Worm (Caenorhabditis elegans) whole organism, L4/young adult: ENCODE data around the gene odr-2.
A peak's percentile ranks its signal among the peaks of the same experiment; 100 is the strongest.
"Not testable (repeated sequence)": the region's sequence is repeated elsewhere in the genome, so short reads cannot be mapped to it uniquely, and the experiment has no call there.

ENCODE experiments used
- W03F9.2 ChIP-seq: fragments of 150-350 bp; optimal IDR thresholded peaks from 2 replicates; lab custom pipeline; 2014; ENCODE audit warnings: missing biosample characterization, missing genetic modification characterization
- dao-5 ChIP-seq: sonication (generic microtip); optimal IDR thresholded peaks from 2 replicates; lab custom pipeline; 2016; ENCODE audit warnings: missing genotype, missing genetic modification characterization, moderate library complexity, missing compliant biosample characterization
- him-1 ChIP-seq: sonication (generic microtip); optimal IDR thresholded peaks from 2 replicates; lab custom pipeline; 2016; ENCODE audit warnings: missing genotype, missing genetic modification reagents, missing genetic modification characterization, missing compliant biosample characterization

The odr-2 gene

ce11 chrV:7103247-7103646 lies at the start of gene odr-2:
TSS of gene odr-2 (plus strand) at chrV:7103547.
- TF ChIP-seq W03F9.2 (tag; lab: Kevin White, UChicago) (no peak), him-1 (tag; lab: Kevin White, UChicago) (no peak), dao-5 (tag; lab: Kevin White, UChicago) (no peak)

ce11 chrV:7054598-7054997 lies 48.7 kb upstream of the odr-2 start, which contains the start of gene spig-8:
TSS of gene spig-8 (plus strand) at chrV:7054898.
- no peak for TF ChIP-seq dao-5 (tag; lab: Kevin White, UChicago)
- TF ChIP-seq W03F9.2 (tag; lab: Kevin White, UChicago): no peak
- TF ChIP-seq him-1 (tag; lab: Kevin White, UChicago): no peak

- not testable (repeated sequence) for TF ChIP-seq dao-5, W03F9.2, him-1 (tag; lab: Kevin White, UChicago)
Measured at ce11 chrV:7057795-7058194, 45.6 kb upstream of the odr-2 start, which contains the start of gene Y57E12AL.2. TSS of gene Y57E12AL.2 (plus strand) at chrV:7058095.

- TF ChIP-seq W03F9.2 (tag; lab: Kevin White, UChicago): no peak
- no peak for TF ChIP-seq dao-5 (tag; lab: Kevin White, UChicago)
- no peak for TF ChIP-seq him-1 (tag; lab: Kevin White, UChicago)
Measured at ce11 chrV:7059350-7059749, 44.0 kb upstream of the odr-2 start, which contains the start of gene mdt-6. TSS of gene mdt-6 (minus strand) at chrV:7059624.

ce11 chrV:7060396-7060795 lies 43.0 kb upstream of the odr-2 start, which contains the start of the genes Y57E12AL.6 and Y57E12AL.1:
TSS of gene Y57E12AL.6 (minus strand) at chrV:7060470.
TSS of gene Y57E12AL.1 (plus strand) at chrV:7060530.
- TF ChIP-seq him-1 (tag; lab: Kevin White, UChicago) (no peak), dao-5 (tag; lab: Kevin White, UChicago) (no peak), W03F9.2 (tag; lab: Kevin White, UChicago) (peak; percentile 95)

- not testable (repeated sequence) for TF ChIP-seq dao-5, him-1, W03F9.2 (tag; lab: Kevin White, UChicago)
Measured at ce11 chrV:7062790-7063189, 40.6 kb upstream of the odr-2 start, which contains the start of gene tmem-258. TSS of gene tmem-258 (plus strand) at chrV:7063174.

- TF ChIP-seq W03F9.2 (tag; lab: Kevin White, UChicago) (no peak), him-1 (tag; lab: Kevin White, UChicago) (no peak), dao-5 (tag; lab: Kevin White, UChicago) (no peak)
Measured at ce11 chrV:7065226-7065625, 38.1 kb upstream of the odr-2 start, which contains the start of gene Y57E12AR.1. TSS of gene Y57E12AR.1 (minus strand) at chrV:7065326.

- TF ChIP-seq him-1 (tag; lab: Kevin White, UChicago) (no peak), dao-5 (tag; lab: Kevin White, UChicago) (no peak), W03F9.2 (tag; lab: Kevin White, UChicago) (no peak)
Measured at ce11 chrV:7068861-7069260, 34.5 kb upstream of the odr-2 start.

- TF ChIP-seq him-1 (tag; lab: Kevin White, UChicago): no peak
- TF ChIP-seq W03F9.2 (tag; lab: Kevin White, UChicago): no peak
- TF ChIP-seq dao-5 (tag; lab: Kevin White, UChicago): no peak
Measured at ce11 chrV:7069605-7070004, 33.7 kb upstream of the odr-2 start.

ce11 chrV:7072309-7072708 lies 31.0 kb upstream of the odr-2 start, which contains the start of gene F27B10.1:
TSS of gene F27B10.1 (plus strand) at chrV:7072609.
- TF ChIP-seq W03F9.2 (tag; lab: Kevin White, UChicago): no peak
- no peak for TF ChIP-seq him-1 (tag; lab: Kevin White, UChicago)
- TF ChIP-seq dao-5 (tag; lab: Kevin White, UChicago): no peak

- no peak for TF ChIP-seq him-1 (tag; lab: Kevin White, UChicago)
- no peak for TF ChIP-seq W03F9.2 (tag; lab: Kevin White, UChicago)
- no peak for TF ChIP-seq dao-5 (tag; lab: Kevin White, UChicago)
Measured at ce11 chrV:7075646-7076045, 27.7 kb upstream of the odr-2 start, which contains the start of gene npa-1. TSS of gene npa-1 (plus strand) at chrV:7075787.

ce11 chrV:7076161-7076560 lies 27.2 kb upstream of the odr-2 start:
- TF ChIP-seq him-1 (tag; lab: Kevin White, UChicago) (no peak), dao-5 (tag; lab: Kevin White, UChicago) (no peak), W03F9.2 (tag; lab: Kevin White, UChicago) (no peak)

- TF ChIP-seq him-1 (tag; lab: Kevin White, UChicago) (no peak), W03F9.2 (tag; lab: Kevin White, UChicago) (no peak), dao-5 (tag; lab: Kevin White, UChicago) (no peak)
Measured at ce11 chrV:7078765-7079164, 24.6 kb upstream of the odr-2 start.

ce11 chrV:7079388-7079787 lies 24.0 kb upstream of the odr-2 start:
- TF ChIP-seq him-1 (tag; lab: Kevin White, UChicago) (no peak), W03F9.2 (tag; lab: Kevin White, UChicago) (no peak)
